Worm (Caenorhabditis elegans) whole organism, mixed stage, embryonic: ENCODE data around the gene C13A2.7.

Experiments used
- M03D4.4 ChIP-seq: sonication (generic microtip); optimal IDR thresholded peaks from 2 replicates; lab custom pipeline; 2017; ENCODE audit warnings: mild to moderate bottlenecking, missing genetic modification characterization, missing compliant biosample characterization
- bed-3 ChIP-seq: fragments of 200-800 bp; sonication (Bioruptor generic); optimal IDR thresholded peaks from 3 replicates; lab custom pipeline; 2018; ENCODE audit warnings: mild to moderate bottlenecking, missing genetic modification characterization, moderate library complexity, missing compliant biosample characterization
- blmp-1 ChIP-seq: fragments of 150-350 bp; optimal IDR thresholded peaks from 2 replicates; lab custom pipeline; 2014; ENCODE audit warnings: missing biosample characterization, missing genetic modification characterization
- ceh-39 ChIP-seq: fragments of 150-350 bp; optimal IDR thresholded peaks from 2 replicates; lab custom pipeline; 2014; ENCODE audit warnings: missing biosample characterization, missing genetic modification characterization
- ceh-43 ChIP-seq: fragments of 200-800 bp; sonication (Bioruptor generic); optimal IDR thresholded peaks from 2 replicates; lab custom pipeline; 2018; ENCODE audit warnings: mild to moderate bottlenecking, missing genetic modification characterization, moderate library complexity, missing compliant biosample characterization
- ceh-83 ChIP-seq: fragments of 200-800 bp; sonication (Bioruptor generic); optimal IDR thresholded peaks from 2 replicates; lab custom pipeline; 2018; ENCODE audit warnings: mild to moderate bottlenecking, missing genetic modification characterization, missing compliant biosample characterization
- ces-1 ChIP-seq: fragments of 150-350 bp; optimal IDR thresholded peaks from 2 replicates; lab custom pipeline; 2014; ENCODE audit warnings: missing biosample characterization, missing genetic modification reagents, missing genetic modification characterization
- cnd-1 ChIP-seq: fragments of 200-800 bp; sonication (Bioruptor generic); optimal IDR thresholded peaks from 2 replicates; lab custom pipeline; 2018; ENCODE audit warnings: mild to moderate bottlenecking, missing genetic modification characterization, missing compliant biosample characterization
- drap-1 ChIP-seq: fragments of 200-800 bp; sonication (Bioruptor generic); optimal IDR thresholded peaks from 3 replicates; lab custom pipeline; 2018; ENCODE audit warnings: mild to moderate bottlenecking, missing genetic modification characterization, missing compliant biosample characterization
- elt-1 ChIP-seq: sonication (generic microtip); optimal IDR thresholded peaks from 2 replicates; lab custom pipeline; 2017; ENCODE audit warnings: missing genetic modification characterization, mild to moderate bottlenecking, missing compliant biosample characterization, antibody characterized with exemption, moderate library complexity, borderline replicate concordance; ENCODE audit not compliant: insufficient read depth
- elt-3 ChIP-seq: fragments of 150-350 bp; optimal IDR thresholded peaks from 2 replicates; lab custom pipeline; 2014; ENCODE audit warnings: missing biosample characterization, missing genetic modification characterization
- flh-1 ChIP-seq: fragments of 200-800 bp; sonication (Bioruptor generic); optimal IDR thresholded peaks from 2 replicates; lab custom pipeline; 2018; ENCODE audit warnings: mild to moderate bottlenecking, missing genetic modification characterization, moderate library complexity, missing compliant biosample characterization
- ham-2 ChIP-seq: fragments of 200-800 bp; sonication (Bioruptor generic); optimal IDR thresholded peaks from 2 replicates; lab custom pipeline; 2018; ENCODE audit warnings: mild to moderate bottlenecking, missing genetic modification characterization, missing compliant biosample characterization
- hlh-1 ChIP-seq: fragments of 150-350 bp; optimal IDR thresholded peaks from 2 replicates; lab custom pipeline; 2014; ENCODE audit warnings: missing biosample characterization, missing genetic modification reagents, missing genetic modification characterization
- lin-13 ChIP-seq: fragments of 150-350 bp; optimal IDR thresholded peaks from 2 replicates; lab custom pipeline; 2014; ENCODE audit warnings: missing biosample characterization, missing genetic modification characterization
- lin-32 ChIP-seq: fragments of 200-800 bp; sonication (Bioruptor generic); optimal IDR thresholded peaks from 2 replicates; lab custom pipeline; 2018; ENCODE audit warnings: mild to moderate bottlenecking, missing genetic modification characterization, missing compliant biosample characterization
- lsy-2 ChIP-seq: fragments of 150-350 bp; optimal IDR thresholded peaks from 2 replicates; lab custom pipeline; 2014; ENCODE audit warnings: missing biosample characterization, missing genetic modification characterization
- mab-5 ChIP-seq: fragments of 150-350 bp; optimal IDR thresholded peaks from 2 replicates; lab custom pipeline; 2014; ENCODE audit warnings: missing biosample characterization, missing genetic modification characterization
- mep-1 ChIP-seq: fragments of 150-350 bp; optimal IDR thresholded peaks from 2 replicates; lab custom pipeline; 2017; ENCODE audit warnings: missing biosample characterization, missing genetic modification reagents, missing genetic modification characterization, inconsistent platforms
- mls-2 ChIP-seq: sonication (generic microtip); optimal IDR thresholded peaks from 2 replicates; lab custom pipeline; 2016; ENCODE audit warnings: mild to moderate bottlenecking, missing genetic modification characterization, moderate library complexity, missing compliant biosample characterization
- nhr-12 ChIP-seq: fragments of 150-350 bp; optimal IDR thresholded peaks from 2 replicates; lab custom pipeline; 2014; ENCODE audit warnings: missing biosample characterization, missing genetic modification characterization
- nhr-2 ChIP-seq: fragments of 150-350 bp; optimal IDR thresholded peaks from 2 replicates; lab custom pipeline; 2014; ENCODE audit warnings: missing biosample characterization, missing genetic modification characterization
- nhr-237 ChIP-seq: fragments of 150-350 bp; optimal IDR thresholded peaks from 2 replicates; lab custom pipeline; 2014; ENCODE audit warnings: missing biosample characterization, missing genetic modification characterization
- nhr-28 ChIP-seq: fragments of 150-350 bp; optimal IDR thresholded peaks from 2 replicates; lab custom pipeline; 2014; ENCODE audit warnings: missing biosample characterization, missing genetic modification characterization
- nhr-76 ChIP-seq: sonication (generic microtip); optimal IDR thresholded peaks from 2 replicates; lab custom pipeline; 2017; ENCODE audit warnings: missing biosample characterization, missing genetic modification characterization
- pha-4 ChIP-seq: fragments of 150-350 bp; optimal IDR thresholded peaks from 2 replicates; lab custom pipeline; 2018; ENCODE audit warnings: missing biosample characterization, missing genetic modification reagents, missing genetic modification characterization
- sem-2 ChIP-seq: fragments of 200-800 bp; sonication (Bioruptor generic); optimal IDR thresholded peaks from 2 replicates; lab custom pipeline; 2018; ENCODE audit warnings: mild to moderate bottlenecking, missing genetic modification characterization, missing compliant biosample characterization
- snpc-4 ChIP-seq: fragments of 150-350 bp; optimal IDR thresholded peaks from 2 replicates; lab custom pipeline; 2014; ENCODE audit warnings: missing biosample characterization, missing genetic modification characterization
- sptf-1 ChIP-seq: sonication (generic microtip); optimal IDR thresholded peaks from 2 replicates; lab custom pipeline; 2017; ENCODE audit warnings: mild to moderate bottlenecking, missing genetic modification characterization, moderate library complexity, missing compliant biosample characterization
- tbx-8 ChIP-seq: fragments of 200-800 bp; sonication (Bioruptor generic); optimal IDR thresholded peaks from 2 replicates; lab custom pipeline; 2018; ENCODE audit warnings: mild to moderate bottlenecking, missing genetic modification characterization, moderate library complexity, missing compliant biosample characterization
- unc-120 ChIP-seq: sonication (generic microtip); optimal IDR thresholded peaks from 2 replicates; lab custom pipeline; 2017; ENCODE audit warnings: missing genetic modification characterization, missing compliant biosample characterization; ENCODE audit not compliant: poor library complexity, severe bottlenecking
- unc-39 ChIP-seq: fragments of 150-350 bp; optimal IDR thresholded peaks from 2 replicates; lab custom pipeline; 2014; ENCODE audit warnings: missing biosample characterization, missing genetic modification characterization
- unc-62 ChIP-seq: fragments of 150-350 bp; optimal IDR thresholded peaks from 2 replicates; lab custom pipeline; 2014; ENCODE audit warnings: missing biosample characterization, missing genetic modification reagents, missing genetic modification characterization
- zip-8 ChIP-seq: fragments of 150-350 bp; optimal IDR thresholded peaks from 2 replicates; lab custom pipeline; 2014; ENCODE audit warnings: missing biosample characterization, missing genetic modification characterization
- ztf-11 ChIP-seq: fragments of 150-350 bp; optimal IDR thresholded peaks from 2 replicates; lab custom pipeline; 2014; ENCODE audit warnings: missing biosample characterization, missing genetic modification characterization

The C13A2.7 gene

ce11 chrV:7236694-7237093 lies 29.4 kb upstream of the C13A2.7 start:
- TF ChIP-seq hlh-1 (tag; lab: Kevin White, UChicago) (no peak), nhr-12 (tag; lab: Kevin White, UChicago) (no peak), nhr-237 (no peak), lsy-2 (tag; lab: Kevin White, UChicago) (no peak), sptf-1 (no peak), tbx-8 (GFP tag; lab: Kevin White, UChicago) (no peak)

- TF ChIP-seq unc-39 (tag; lab: Kevin White, UChicago): no peak
- no peak for TF ChIP-seq ces-1 (GFP tag; lab: Kevin White, UChicago)
- no peak for TF ChIP-seq M03D4.4 (tag; lab: Kevin White, UChicago)
- TF ChIP-seq ceh-83 (GFP tag; lab: Kevin White, UChicago): no peak
- TF ChIP-seq blmp-1 (tag; lab: Kevin White, UChicago): no peak
- TF ChIP-seq bed-3 (GFP tag; lab: Kevin White, UChicago): no peak
Measured at ce11 chrV:7237094-7237132, 29.2 kb upstream of the C13A2.7 start, which contains the start of gene hpo-9. hpo-9 (minus strand) TSS chrV:7237130.

- TF ChIP-seq nhr-76 (no peak), elt-1 (tag; lab: Kevin White, UChicago) (no peak), snpc-4 (tag; lab: Kevin White, UChicago) (no peak), lin-32 (GFP tag; lab: Kevin White, UChicago) (no peak), ztf-11 (tag; lab: Kevin White, UChicago) (no peak), ceh-39 (tag; lab: Kevin White, UChicago) (peak; percentile 62), ces-1 (GFP tag; lab: Kevin White, UChicago) (peak; percentile 73), lsy-2 (tag; lab: Kevin White, UChicago) (peak; percentile 76), nhr-237 (peak; percentile 82), blmp-1 (tag; lab: Kevin White, UChicago) (no peak), nhr-12 (tag; lab: Kevin White, UChicago) (no peak), unc-120 (peak; percentile 93), sptf-1 (no peak), tbx-8 (GFP tag; lab: Kevin White, UChicago) (no peak), bed-3 (GFP tag; lab: Kevin White, UChicago) (no peak), mab-5 (tag; lab: Kevin White, UChicago) (peak; percentile 10), flh-1 (GFP tag; lab: Kevin White, UChicago) (no peak), sem-2 (GFP tag; lab: Kevin White, UChicago) (no peak), drap-1 (GFP tag; lab: Kevin White, UChicago) (no peak), unc-39 (tag; lab: Kevin White, UChicago) (no peak), nhr-28 (tag; lab: Kevin White, UChicago) (no peak), ham-2 (GFP tag; lab: Kevin White, UChicago) (no peak), M03D4.4 (tag; lab: Kevin White, UChicago) (no peak), cnd-1 (no peak), zip-8 (tag; lab: Kevin White, UChicago) (no peak), mls-2 (tag; lab: Kevin White, UChicago) (no peak), mep-1 (tag; lab: Kevin White, UChicago) (peak; percentile 64), unc-62 (no peak), hlh-1 (tag; lab: Kevin White, UChicago) (peak; percentile 21), ceh-83 (GFP tag; lab: Kevin White, UChicago) (no peak), pha-4 (tag; lab: Kevin White, UChicago) (peak; percentile 42), nhr-2 (tag; lab: Kevin White, UChicago) (peak; percentile 9), ceh-43 (GFP tag; lab: Kevin White, UChicago) (no peak), lin-13 (tag; lab: Kevin White, UChicago) (peak; percentile 33), elt-3 (tag; lab: Kevin White, UChicago) (no peak)
Measured at ce11 chrV:7237133-7237532, 29.0 kb upstream of the C13A2.7 start, which contains the start of gene hyls-1. hyls-1 (plus strand) TSS chrV:7237381.

- TF ChIP-seq nhr-237 (no peak), M03D4.4 (tag; lab: Kevin White, UChicago) (no peak), snpc-4 (tag; lab: Kevin White, UChicago) (no peak), lin-32 (GFP tag; lab: Kevin White, UChicago) (no peak), unc-62 (no peak), unc-39 (tag; lab: Kevin White, UChicago) (no peak), flh-1 (GFP tag; lab: Kevin White, UChicago) (no peak), nhr-12 (tag; lab: Kevin White, UChicago) (no peak), mab-5 (tag; lab: Kevin White, UChicago) (no peak), pha-4 (tag; lab: Kevin White, UChicago) (no peak), lin-13 (tag; lab: Kevin White, UChicago) (no peak), ceh-43 (GFP tag; lab: Kevin White, UChicago) (no peak), mep-1 (tag; lab: Kevin White, UChicago) (no peak), ham-2 (GFP tag; lab: Kevin White, UChicago) (no peak), ztf-11 (tag; lab: Kevin White, UChicago) (no peak), zip-8 (tag; lab: Kevin White, UChicago) (no peak)
Measured at ce11 chrV:7239471-7239870, 26.6 kb upstream of the C13A2.7 start, which contains the start of gene C05C8.1. C05C8.1 (plus strand) TSS chrV:7239771.
